Fruit fly (Drosophila melanogaster) whole organism, embryonic: ENCODE data around the gene Ptp69D.
A peak's percentile ranks its signal among the peaks of the same experiment; 100 is the strongest.

ENCODE experiments used
- Atf6 ChIP-seq: fragments of 200-800 bp; sonication (Bioruptor generic); IDR thresholded peaks from 2 replicates; pipeline ENCODE4 v1.3.6; 2022; ENCODE audit warnings: missing biosample characterization, missing genetic modification characterization
- Bdp1 ChIP-seq: fragments of 200-800 bp; sonication (Bioruptor generic); optimal IDR thresholded peaks from 3 replicates; lab custom pipeline; 2016; ENCODE audit warnings: missing biosample characterization, missing genetic modification characterization
- BtbVII ChIP-seq: fragments of 200-800 bp; sonication (Bioruptor generic); optimal IDR thresholded peaks from 3 replicates; lab custom pipeline; 2017; ENCODE audit warnings: missing biosample characterization, mild to moderate bottlenecking, missing genetic modification characterization
- CG10959 ChIP-seq: fragments of 200-800 bp; sonication (Bioruptor generic); IDR thresholded peaks from 2 replicates; pipeline ENCODE4 v1.3.6; 2022; ENCODE audit warnings: missing biosample characterization, missing genetic modification characterization
- CG11504 ChIP-seq: fragments of 200-800 bp; sonication (Bioruptor generic); optimal IDR thresholded peaks from 3 replicates; lab custom pipeline; 2019; ENCODE audit warnings: missing biosample characterization, mild to moderate bottlenecking, missing genetic modification characterization, moderate library complexity
- CG11560 ChIP-seq: fragments of 200-800 bp; sonication (Bioruptor generic); IDR thresholded peaks from 3 replicates; pipeline ENCODE4 v1.3.6; 2022; ENCODE audit warnings: missing biosample characterization, missing genetic modification characterization
- CG13424 ChIP-seq: fragments of 200-800 bp; sonication (Bioruptor generic); optimal IDR thresholded peaks from 2 replicates; lab custom pipeline; 2019; ENCODE audit warnings: missing biosample characterization, mild to moderate bottlenecking, missing genetic modification characterization, moderate library complexity
- CG15011 ChIP-seq: fragments of 200-800 bp; sonication (Bioruptor generic); optimal IDR thresholded peaks from 3 replicates; lab custom pipeline; 2018; ENCODE audit warnings: missing biosample characterization, mild to moderate bottlenecking, missing genetic modification characterization
- CG15479 ChIP-seq: fragments of 200-800 bp; sonication (Bioruptor generic); optimal IDR thresholded peaks from 3 replicates; lab custom pipeline; 2019; ENCODE audit warnings: missing biosample characterization, mild to moderate bottlenecking, missing genetic modification characterization, moderate library complexity
- CG16863 ChIP-seq: fragments of 200-800 bp; sonication (Bioruptor generic); optimal IDR thresholded peaks from 3 replicates; lab custom pipeline; 2016; ENCODE audit warnings: missing biosample characterization, missing genetic modification characterization
- CG18262 ChIP-seq: fragments of 200-800 bp; optimal IDR thresholded peaks from 3 replicates; lab custom pipeline; 2019; ENCODE audit warnings: missing biosample characterization, mild to moderate bottlenecking, missing genetic modification characterization, moderate library complexity
- CG2120 ChIP-seq: fragments of 200-800 bp; sonication (Bioruptor generic); optimal IDR thresholded peaks from 3 replicates; lab custom pipeline; 2016; ENCODE audit warnings: missing biosample characterization, missing genetic modification characterization
- CG30403 ChIP-seq: fragments of 200-800 bp; sonication (Bioruptor generic); optimal IDR thresholded peaks from 3 replicates; lab custom pipeline; 2016; ENCODE audit warnings: missing biosample characterization, missing genetic modification characterization
- CG34422 ChIP-seq: fragments of 200-800 bp; sonication (Bioruptor generic); IDR thresholded peaks from 3 replicates; pipeline ENCODE4 v1.3.6; 2022; ENCODE audit warnings: missing biosample characterization, missing genetic modification characterization
- CG42726 ChIP-seq: fragments of 200-800 bp; sonication (Bioruptor generic); IDR thresholded peaks from 2 replicates; pipeline ENCODE4 v1.3.6; 2022; ENCODE audit warnings: missing biosample characterization, missing genetic modification characterization; ENCODE audit not compliant: partially characterized antibody
- CG4328 ChIP-seq: fragments of 200-800 bp; sonication (Bioruptor generic); optimal IDR thresholded peaks from 3 replicates; lab custom pipeline; 2017; ENCODE audit warnings: missing biosample characterization, missing genetic modification reagents, missing genetic modification characterization
- CG7928 ChIP-seq: fragments of 200-800 bp; sonication (Bioruptor generic); optimal IDR thresholded peaks from 2 replicates; lab custom pipeline; 2017; ENCODE audit warnings: missing biosample characterization, mild to moderate bottlenecking, missing genetic modification characterization
- CG9609 ChIP-seq: fragments of 200-800 bp; sonication (Bioruptor generic); optimal IDR thresholded peaks from 3 replicates; lab custom pipeline; 2016; ENCODE audit warnings: missing biosample characterization, missing genetic modification characterization
- Chrac-16 ChIP-seq: fragments of 200-800 bp; sonication (Bioruptor generic); optimal IDR thresholded peaks from 3 replicates; lab custom pipeline; 2016; ENCODE audit warnings: missing biosample characterization, missing genetic modification characterization
- CrebB ChIP-seq: fragments of 200-800 bp; sonication (Bioruptor generic); optimal IDR thresholded peaks from 3 replicates; lab custom pipeline; 2018; ENCODE audit warnings: missing biosample characterization, mild to moderate bottlenecking, missing genetic modification characterization
- Dbx ChIP-seq: fragments of 200-800 bp; sonication (Bioruptor generic); IDR thresholded peaks from 3 replicates; pipeline ENCODE4 v1.3.6; 2022; ENCODE audit warnings: missing biosample characterization, missing genetic modification characterization
- Doc3 ChIP-seq: fragments of 200-800 bp; sonication (Bioruptor generic); IDR thresholded peaks from 3 replicates; pipeline ENCODE4 v1.3.6; 2022; ENCODE audit warnings: missing biosample characterization, missing genetic modification characterization; ENCODE audit not compliant: partially characterized antibody
- Dref ChIP-seq: fragments of 200-800 bp; sonication (Bioruptor generic); IDR thresholded peaks from 2 replicates; pipeline ENCODE4 v1.3.6; 2022; ENCODE audit warnings: missing biosample characterization, missing genetic modification characterization
- Drgx ChIP-seq: fragments of 200-800 bp; sonication (Bioruptor generic); IDR thresholded peaks from 2 replicates; pipeline ENCODE4 v1.3.6; 2022; ENCODE audit warnings: missing biosample characterization, missing genetic modification characterization
- Fer1 ChIP-seq: fragments of 200-800 bp; sonication (Bioruptor generic); optimal IDR thresholded peaks from 2 replicates; lab custom pipeline; 2017; ENCODE audit warnings: missing biosample characterization, mild to moderate bottlenecking, missing genetic modification characterization
- Gug ChIP-seq: fragments of 200-800 bp; sonication (Bioruptor generic); IDR thresholded peaks from 4 replicates; pipeline ENCODE4 v1.3.6; 2022; ENCODE audit warnings: missing biosample characterization, missing genetic modification characterization
- Hr3 ChIP-seq: fragments of 200-800 bp; sonication (Bioruptor generic); optimal IDR thresholded peaks from 3 replicates; lab custom pipeline; 2016; ENCODE audit warnings: missing biosample characterization, missing genetic modification characterization
- Oli ChIP-seq: fragments of 200-800 bp; sonication (Bioruptor generic); optimal IDR thresholded peaks from 2 replicates; lab custom pipeline; 2018; ENCODE audit warnings: missing biosample characterization, mild to moderate bottlenecking, missing genetic modification characterization, moderate library complexity
- Sox100B ChIP-seq: fragments of 200-800 bp; sonication (Bioruptor generic); optimal IDR thresholded peaks from 3 replicates; lab custom pipeline; 2018; ENCODE audit warnings: missing biosample characterization, mild to moderate bottlenecking, missing genetic modification characterization
- Sry-β ChIP-seq: fragments of 200-800 bp; sonication (Bioruptor generic); optimal IDR thresholded peaks from 2 replicates; lab custom pipeline; 2018; ENCODE audit warnings: missing biosample characterization, mild to moderate bottlenecking, missing genetic modification characterization, moderate library complexity
- abd-A ChIP-seq: fragments of 200-800 bp; sonication (Bioruptor generic); optimal IDR thresholded peaks from 3 replicates; lab custom pipeline; 2019; ENCODE audit warnings: missing biosample characterization, mild to moderate bottlenecking, missing genetic modification characterization, moderate library complexity
- cato ChIP-seq: fragments of 200-800 bp; sonication (Bioruptor generic); optimal IDR thresholded peaks from 2 replicates; lab custom pipeline; 2016; ENCODE audit warnings: missing biosample characterization, missing genetic modification characterization, borderline replicate concordance
- exex ChIP-seq: fragments of 200-800 bp; sonication (Bioruptor generic); optimal IDR thresholded peaks from 4 replicates; lab custom pipeline; 2018; ENCODE audit warnings: missing biosample characterization, mild to moderate bottlenecking, missing genetic modification characterization, moderate library complexity
- eyg ChIP-seq: fragments of 200-800 bp; sonication (Bioruptor generic); optimal IDR thresholded peaks from 3 replicates; lab custom pipeline; 2016; ENCODE audit warnings: missing biosample characterization, missing genetic modification characterization
- fd3F ChIP-seq: fragments of 200-800 bp; sonication (Bioruptor generic); optimal IDR thresholded peaks from 2 replicates; lab custom pipeline; 2018; ENCODE audit warnings: missing biosample characterization, mild to moderate bottlenecking, missing genetic modification characterization, moderate library complexity
- fd96Cb ChIP-seq: fragments of 200-800 bp; sonication (Bioruptor generic); optimal IDR thresholded peaks from 2 replicates; lab custom pipeline; 2018; ENCODE audit warnings: missing biosample characterization, mild to moderate bottlenecking, missing genetic modification characterization, moderate library complexity
- gro ChIP-seq: fragments of 200-800 bp; sonication (Bioruptor generic); optimal IDR thresholded peaks from 2 replicates; lab custom pipeline; 2016; ENCODE audit warnings: missing biosample characterization, missing genetic modification characterization
- jing ChIP-seq: fragments of 200-800 bp; sonication (Bioruptor generic); optimal IDR thresholded peaks from 2 replicates; lab custom pipeline; 2018; ENCODE audit warnings: missing biosample characterization, mild to moderate bottlenecking, missing genetic modification characterization
- kah ChIP-seq: fragments of 200-800 bp; sonication (Bioruptor generic); optimal IDR thresholded peaks from 2 replicates; lab custom pipeline; 2018; ENCODE audit warnings: missing biosample characterization, mild to moderate bottlenecking, missing genetic modification characterization
- kni ChIP-seq: fragments of 200-800 bp; sonication (Bioruptor generic); optimal IDR thresholded peaks from 3 replicates; lab custom pipeline; 2017; ENCODE audit warnings: mild to moderate bottlenecking, missing biosample characterization, missing genetic modification reagents, missing genetic modification characterization
- lov ChIP-seq, 2 experiments: fragments of 200-800 bp in 1 of 2; fragments of >200 bp in 1 of 2; sonication (Bioruptor generic) in 1 of 2; IDR thresholded peaks in 1 of 2; optimal IDR thresholded peaks in 1 of 2; 2 replicates in 1 of 2; 3 replicates in 1 of 2; pipeline versions ENCODE4 v1.3.6 to Lab custom; 2017 to 2022; ENCODE audit warnings: missing biosample characterization in 1 of 2, missing genetic modification characterization in 1 of 2
- pho ChIP-seq: fragments of 200-800 bp; sonication (Bioruptor generic); optimal IDR thresholded peaks from 2 replicates; lab custom pipeline; 2016; ENCODE audit warnings: missing biosample characterization, missing genetic modification characterization
- phol ChIP-seq: fragments of 200-800 bp; sonication (Bioruptor generic); optimal IDR thresholded peaks from 3 replicates; lab custom pipeline; 2018; ENCODE audit warnings: missing biosample characterization, mild to moderate bottlenecking, missing genetic modification characterization, moderate library complexity
- run ChIP-seq: fragments of 200-800 bp; sonication (Bioruptor generic); optimal IDR thresholded peaks from 3 replicates; lab custom pipeline; 2018; ENCODE audit warnings: missing biosample characterization, mild to moderate bottlenecking, missing genetic modification characterization
- slp2 ChIP-seq: fragments of 200-800 bp; sonication (Bioruptor generic); optimal IDR thresholded peaks from 2 replicates; lab custom pipeline; 2016; ENCODE audit warnings: missing biosample characterization, missing genetic modification characterization
- sna ChIP-seq: fragments of 200-800 bp; sonication (Bioruptor generic); IDR thresholded peaks from 2 replicates; pipeline ENCODE4 v1.3.6; 2022; ENCODE audit warnings: missing biosample characterization, missing genetic modification characterization; ENCODE audit not compliant: partially characterized antibody
- so ChIP-seq: fragments of 200-800 bp; sonication (Bioruptor generic); IDR thresholded peaks from 3 replicates; pipeline ENCODE4 v1.3.6; 2022; ENCODE audit warnings: missing biosample characterization, missing genetic modification characterization
- trem ChIP-seq: fragments of 200-800 bp; optimal IDR thresholded peaks from 3 replicates; lab custom pipeline; 2019; ENCODE audit warnings: missing biosample characterization, mild to moderate bottlenecking, missing genetic modification characterization, moderate library complexity
- tx ChIP-seq: fragments of 200-800 bp; sonication (Bioruptor generic); optimal IDR thresholded peaks from 2 replicates; lab custom pipeline; 2016; ENCODE audit warnings: missing biosample characterization, missing genetic modification characterization
- zen2 ChIP-seq: fragments of 200-800 bp; sonication (Bioruptor generic); IDR thresholded peaks from 3 replicates; pipeline ENCODE4 v1.3.6; 2022; ENCODE audit warnings: missing biosample characterization, missing genetic modification characterization; ENCODE audit not compliant: partially characterized antibody

Gene Ptp69D

DNA sequence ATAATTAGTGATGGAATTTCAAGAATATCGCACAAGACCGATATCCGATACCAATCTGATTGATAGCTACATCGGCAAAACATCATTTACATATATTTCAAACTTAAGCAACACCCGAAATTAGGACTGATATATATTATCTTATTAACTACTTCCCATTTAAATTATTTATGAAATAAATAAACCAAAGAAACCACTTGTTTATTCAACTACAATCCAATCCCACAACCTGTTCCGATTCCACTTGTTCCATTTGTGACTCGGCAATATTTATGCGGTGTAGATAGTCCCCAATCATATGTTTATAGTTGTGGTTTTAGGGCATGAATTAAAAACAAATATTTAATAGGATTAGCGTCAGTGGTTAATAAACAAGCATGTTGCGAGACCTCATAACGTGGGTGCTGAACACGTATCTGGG lies 20.0 kb downstream of the Ptp69D start, which contains the start of the genes CG10973 and Vps13D:
Gene CG10973, minus strand, starts transcription at position 6 of the 421 bp plus-strand sequence.
Gene Vps13D, plus strand, starts transcription at position 281 of the 421 bp plus-strand sequence.
- TF ChIP-seq CG10959 (GFP tag; lab: Robert Waterston, UW) (no peak), Drgx (GFP tag; lab: Robert Waterston, UW) (no peak), CG13424 (tag; lab: Kevin White, UChicago) (peak; percentile 80), Doc3 (GFP tag; lab: Robert Waterston, UW) (peak; percentile 88), CG18262 (tag; lab: Kevin White, UChicago) (no peak), Atf6 (peak; percentile 70), sna (GFP tag; lab: Robert Waterston, UW) (peak; percentile 90), CG15011 (GFP tag; lab: Kevin White, UChicago) (peak; percentile 25), CG34422 (GFP tag; lab: Robert Waterston, UW) (peak; percentile 64; the same call in 1 of the 3 replicates), fd3F (GFP tag; lab: Kevin White, UChicago) (no peak), CrebB (tag; lab: Kevin White, UChicago) (peak; percentile 82), CG2120 (GFP tag; lab: Kevin White, UChicago) (peak; percentile 53), jing (GFP tag; lab: Kevin White, UChicago) (no peak), Oli (tag; lab: Kevin White, UChicago) (no peak), phol (tag; lab: Kevin White, UChicago) (no peak), CG4328 (GFP tag; lab: Kevin White, UChicago) (no peak), slp2 (GFP tag; lab: Kevin White, UChicago) (peak; percentile 12), CG15479 (no peak), CG11560 (no peak; the same call in 2 of the 3 replicates), kni (GFP tag; lab: Kevin White, UChicago) (no peak), Fer1 (GFP tag; lab: Kevin White, UChicago) (no peak), CG7928 (GFP tag; lab: Kevin White, UChicago) (peak; percentile 53), kah (GFP tag; lab: Kevin White, UChicago) (peak; percentile 85), Sox100B (peak; percentile 60), CG9609 (no peak), pho (peak; percentile 52), fd96Cb (tag; lab: Kevin White, UChicago) (no peak), Gug (GFP tag; lab: Robert Waterston, UW) (no peak), zen2 (GFP tag; lab: Robert Waterston, UW) (peak; percentile 71; the same call in 2 of the 3 replicates), Bdp1 (GFP tag; lab: Kevin White, UChicago) (peak; percentile 45), trem (peak; percentile 90), Hr3 (GFP tag; lab: Kevin White, UChicago) (peak; percentile 39), cato (GFP tag; lab: Kevin White, UChicago) (no peak), Chrac-16 (peak; percentile 11), exex (tag; lab: Kevin White, UChicago) (no peak), run (tag; lab: Kevin White, UChicago) (peak; percentile 82), CG30403 (peak; percentile 58), CG11504 (tag; lab: Kevin White, UChicago) (no peak), abd-A (tag; lab: Kevin White, UChicago) (no peak), CG42726 (GFP tag; lab: Robert Waterston, UW) (peak; percentile 67; the same call in 1 of the 2 replicates), tx (no peak), gro (GFP tag; lab: Kevin White, UChicago) (peak; percentile 11), eyg (GFP tag; lab: Kevin White, UChicago) (peak; percentile 57), Dref (GFP tag; lab: Robert Waterston, UW) (peak; percentile 67; the same call in 1 of the 2 replicates), CG16863 (GFP tag; lab: Kevin White, UChicago) (peak; percentile 27), Dbx (GFP tag; lab: Robert Waterston, UW) (no peak), BtbVII (peak; percentile 58), lov (optimal IDR thresholded peaks at IDR 0.05; lab: Kevin White, UChicago) (no peak), lov (GFP tag; IDR thresholded peaks at IDR 0.05; lab: Robert Waterston, UW) (no peak), so (GFP tag; lab: Robert Waterston, UW) (no peak), Sry-β (GFP tag; lab: Kevin White, UChicago) (peak; percentile 61)
